Worm (Caenorhabditis elegans) whole organism, L3 larva: Measurements from ENCODE around the gene K02D10.3.

ENCODE experiments used
- R02D3.7 ChIP-seq: fragments of 150-350 bp; optimal IDR thresholded peaks from 2 replicates; lab custom pipeline; 2014; ENCODE audit warnings: missing biosample characterization, missing genetic modification characterization
- ZK546.5 ChIP-seq: sonication (generic microtip); optimal IDR thresholded peaks from 2 replicates; lab custom pipeline; 2017; ENCODE audit warnings: missing biosample characterization, missing genetic modification characterization
- aly-2 ChIP-seq: fragments of 150-350 bp; optimal IDR thresholded peaks from 2 replicates; lab custom pipeline; 2014; ENCODE audit warnings: missing biosample characterization, missing genetic modification characterization
- ama-1 ChIP-seq: fragments of 150-350 bp; optimal IDR thresholded peaks from 2 replicates; lab custom pipeline; 2018
- ceh-16 ChIP-seq: sonication (generic microtip); optimal IDR thresholded peaks from 2 replicates; lab custom pipeline; 2017; ENCODE audit warnings: missing biosample characterization, missing genetic modification characterization
- ceh-28 ChIP-seq: fragments of 150-350 bp; optimal IDR thresholded peaks from 2 replicates; lab custom pipeline; 2014; ENCODE audit warnings: missing biosample characterization, missing genetic modification reagents, missing genetic modification characterization
- ceh-82 ChIP-seq: fragments of 150-350 bp; optimal IDR thresholded peaks from 2 replicates; lab custom pipeline; 2014; ENCODE audit warnings: missing biosample characterization, missing genetic modification characterization
- ceh-9 ChIP-seq: sonication (generic microtip); optimal IDR thresholded peaks from 2 replicates; lab custom pipeline; 2018; ENCODE audit warnings: missing biosample characterization, missing genetic modification characterization
- daf-12 ChIP-seq: fragments of 150-350 bp; optimal IDR thresholded peaks from 2 replicates; lab custom pipeline; 2014; ENCODE audit warnings: missing biosample characterization, missing genetic modification reagents, missing genetic modification characterization
- egl-27 ChIP-seq: sonication (generic microtip); optimal IDR thresholded peaks from 4 replicates; lab custom pipeline; 2017; ENCODE audit warnings: missing biosample characterization, missing genetic modification reagents, missing genetic modification characterization
- egl-5 ChIP-seq: fragments of 150-350 bp; optimal IDR thresholded peaks from 2 replicates; lab custom pipeline; 2017; ENCODE audit warnings: missing biosample characterization, missing genetic modification reagents, missing genetic modification characterization, inconsistent platforms
- elt-1 ChIP-seq: fragments of 150-350 bp; optimal IDR thresholded peaks from 2 replicates; lab custom pipeline; 2014; ENCODE audit warnings: missing biosample characterization, missing genetic modification characterization
- elt-2 ChIP-seq: sonication (generic microtip); optimal IDR thresholded peaks from 2 replicates; lab custom pipeline; 2016; ENCODE audit warnings: missing genetic modification reagents, mild to moderate bottlenecking, missing genetic modification characterization, missing compliant biosample characterization
- elt-3 ChIP-seq, 3 experiments: fragments of 150-350 bp in 1 of 3; sonication (generic microtip) in 2 of 3; optimal IDR thresholded peaks; 2 replicates in 2 of 3; 4 replicates in 1 of 3; lab custom pipeline; 2014 to 2017; ENCODE audit warnings: missing biosample characterization in 3 of 3, missing genetic modification characterization in 3 of 3
- eor-1 ChIP-seq, 2 experiments: fragments of 150-350 bp; optimal IDR thresholded peaks; 2 replicates each; lab custom pipeline; 2014 to 2018; ENCODE audit warnings: missing biosample characterization in 2 of 2, missing genetic modification characterization in 2 of 2
- fkh-10 ChIP-seq: sonication (generic microtip); optimal IDR thresholded peaks from 2 replicates; lab custom pipeline; 2017; ENCODE audit warnings: missing biosample characterization, missing genetic modification reagents, missing genetic modification characterization
- fkh-2 ChIP-seq: fragments of 150-350 bp; optimal IDR thresholded peaks from 2 replicates; lab custom pipeline; 2014; ENCODE audit warnings: missing biosample characterization, missing genetic modification reagents, missing genetic modification characterization
- fos-1 ChIP-seq: fragments of 150-350 bp; optimal IDR thresholded peaks from 2 replicates; lab custom pipeline; 2014; ENCODE audit warnings: missing biosample characterization, missing genetic modification characterization
- hmg-11 ChIP-seq: sonication (generic microtip); optimal IDR thresholded peaks from 2 replicates; lab custom pipeline; 2016; ENCODE audit warnings: missing genetic modification characterization, missing compliant biosample characterization
- jun-1 ChIP-seq: fragments of 150-350 bp; optimal IDR thresholded peaks from 2 replicates; lab custom pipeline; 2014; ENCODE audit warnings: missing biosample characterization, missing genetic modification reagents, missing genetic modification characterization
- lin-15B ChIP-seq: fragments of 150-350 bp; optimal IDR thresholded peaks from 2 replicates; lab custom pipeline; 2014; ENCODE audit warnings: missing biosample characterization, missing genetic modification characterization
- lin-39 ChIP-seq: fragments of 150-350 bp; optimal IDR thresholded peaks from 2 replicates; lab custom pipeline; 2018; ENCODE audit warnings: missing biosample characterization, missing genetic modification reagents, missing genetic modification characterization
- lsy-12 ChIP-seq: sonication (generic microtip); optimal IDR thresholded peaks from 2 replicates; lab custom pipeline; 2016; ENCODE audit warnings: mild to moderate bottlenecking, missing genetic modification characterization, missing compliant biosample characterization
- mdl-1 ChIP-seq: fragments of 150-350 bp; optimal IDR thresholded peaks from 2 replicates; lab custom pipeline; 2014; ENCODE audit warnings: missing biosample characterization, missing genetic modification characterization
- mml-1 ChIP-seq: fragments of 150-350 bp; sonication (generic microtip); optimal IDR thresholded peaks from 3 replicates; lab custom pipeline; 2014; ENCODE audit warnings: missing biosample characterization, missing genetic modification characterization
- nfya-1 ChIP-seq: sonication (generic microtip); optimal IDR thresholded peaks from 2 replicates; lab custom pipeline; 2017; ENCODE audit warnings: missing genetic modification characterization, mild to moderate bottlenecking, missing compliant biosample characterization, antibody characterized with exemption, moderate library complexity; ENCODE audit not compliant: insufficient read depth
- nhr-11 ChIP-seq: fragments of 150-350 bp; optimal IDR thresholded peaks from 2 replicates; lab custom pipeline; 2014; ENCODE audit warnings: missing biosample characterization, missing genetic modification characterization
- nhr-12 ChIP-seq: fragments of 150-350 bp; optimal IDR thresholded peaks from 2 replicates; lab custom pipeline; 2014; ENCODE audit warnings: missing biosample characterization, missing genetic modification characterization
- nhr-23 ChIP-seq: fragments of 150-350 bp; optimal IDR thresholded peaks from 2 replicates; lab custom pipeline; 2014; ENCODE audit warnings: missing biosample characterization, missing genetic modification reagents, missing genetic modification characterization
- nhr-237 ChIP-seq: fragments of 150-350 bp; optimal IDR thresholded peaks from 2 replicates; lab custom pipeline; 2014; ENCODE audit warnings: missing biosample characterization, missing genetic modification characterization
- nhr-28 ChIP-seq: fragments of 150-350 bp; optimal IDR thresholded peaks from 2 replicates; lab custom pipeline; 2014; ENCODE audit warnings: missing biosample characterization, missing genetic modification characterization
- nhr-43 ChIP-seq: sonication (generic microtip); optimal IDR thresholded peaks from 2 replicates; lab custom pipeline; 2016; ENCODE audit warnings: mild to moderate bottlenecking, missing genetic modification characterization, missing compliant biosample characterization; ENCODE audit not compliant: poor library complexity, severe bottlenecking
- nhr-67 ChIP-seq: fragments of 150-350 bp; optimal IDR thresholded peaks from 2 replicates; lab custom pipeline; 2014; ENCODE audit warnings: missing biosample characterization, missing genetic modification characterization
- nhr-76 ChIP-seq: fragments of 150-350 bp; sonication (generic microtip); optimal IDR thresholded peaks from 5 replicates; lab custom pipeline; 2014; ENCODE audit warnings: missing biosample characterization, missing genetic modification characterization
- nhr-77 ChIP-seq: fragments of 150-350 bp; optimal IDR thresholded peaks from 2 replicates; lab custom pipeline; 2014; ENCODE audit warnings: missing biosample characterization, missing genetic modification characterization
- pha-4 ChIP-seq: fragments of 150-350 bp; optimal IDR thresholded peaks from 2 replicates; lab custom pipeline; 2014; ENCODE audit warnings: missing biosample characterization, missing genetic modification reagents, missing genetic modification characterization
- pqm-1 ChIP-seq: fragments of 150-350 bp; optimal IDR thresholded peaks from 2 replicates; lab custom pipeline; 2017; ENCODE audit warnings: missing biosample characterization, missing genetic modification characterization, inconsistent platforms
- sea-2 ChIP-seq: fragments of 150-350 bp; sonication (generic microtip); optimal IDR thresholded peaks from 4 replicates; lab custom pipeline; 2014; ENCODE audit warnings: missing biosample characterization, missing genetic modification reagents, missing genetic modification characterization
- skn-1 ChIP-seq: fragments of 150-350 bp; optimal IDR thresholded peaks from 2 replicates; lab custom pipeline; 2014; ENCODE audit warnings: missing biosample characterization, missing genetic modification characterization
- snpc-4 ChIP-seq: fragments of 150-350 bp; optimal IDR thresholded peaks from 2 replicates; lab custom pipeline; 2014; ENCODE audit warnings: missing biosample characterization, missing genetic modification characterization
- tbx-2 ChIP-seq: sonication (generic microtip); optimal IDR thresholded peaks from 2 replicates; lab custom pipeline; 2016; ENCODE audit warnings: mild to moderate bottlenecking, missing genetic modification characterization, missing compliant biosample characterization
- unc-39 ChIP-seq: sonication (generic microtip); optimal IDR thresholded peaks from 4 replicates; lab custom pipeline; 2017; ENCODE audit warnings: missing biosample characterization, missing genetic modification characterization
- unc-62 ChIP-seq: fragments of 150-350 bp; sonication (generic microtip); optimal IDR thresholded peaks from 4 replicates; lab custom pipeline; 2014; ENCODE audit warnings: missing biosample characterization, missing genetic modification reagents, missing genetic modification characterization
- zag-1 ChIP-seq: fragments of 150-350 bp; optimal IDR thresholded peaks from 2 replicates; lab custom pipeline; 2014; ENCODE audit warnings: missing biosample characterization, missing genetic modification characterization
- ztf-11 ChIP-seq: fragments of 150-350 bp; optimal IDR thresholded peaks from 2 replicates; lab custom pipeline; 2014; ENCODE audit warnings: missing biosample characterization, missing genetic modification characterization
- ztf-4 ChIP-seq: fragments of 150-350 bp; optimal IDR thresholded peaks from 2 replicates; lab custom pipeline; 2014; ENCODE audit warnings: missing biosample characterization, missing genetic modification characterization

The K02D10.3 gene

ce11 chrIII:8805815-8806214 lies 34.1 kb upstream of the K02D10.3 start:
- no peak for TF ChIP-seq skn-1
- TF ChIP-seq R02D3.7 (tag; lab: Kevin White, UChicago): no peak
- TF ChIP-seq fkh-2: no peak
- TF ChIP-seq lin-15B (tag; lab: Kevin White, UChicago): no peak
- TF ChIP-seq fkh-10 (GFP tag; lab: Kevin White, UChicago): no peak
- TF ChIP-seq ztf-4 (tag; lab: Kevin White, UChicago): no peak
- TF ChIP-seq unc-62 (GFP tag; lab: Kevin White, UChicago): no peak
- TF ChIP-seq elt-3 (tag; optimal IDR thresholded peaks at IDR 0.05; lab: Kevin White, UChicago): no peak
- no peak for TF ChIP-seq egl-27 (tag; lab: Kevin White, UChicago)
- no peak for TF ChIP-seq elt-2 (tag; lab: Kevin White, UChicago)
- no peak for TF ChIP-seq elt-1 (tag; lab: Kevin White, UChicago)
- no peak for TF ChIP-seq ztf-11 (tag; lab: Kevin White, UChicago)
- TF ChIP-seq nhr-43 (tag; lab: Kevin White, UChicago): no peak
- TF ChIP-seq aly-2 (tag; lab: Kevin White, UChicago): no peak
- no peak for TF ChIP-seq nhr-77 (tag; lab: Kevin White, UChicago)
- TF ChIP-seq fos-1 (tag; lab: Kevin White, UChicago): no peak
- no peak for TF ChIP-seq pqm-1
- no peak for TF ChIP-seq lsy-12
- TF ChIP-seq mml-1 (tag; lab: Kevin White, UChicago): no peak
- TF ChIP-seq, all 47 proteins: peak for 0

- TF ChIP-seq zag-1 (tag; lab: Kevin White, UChicago): peak; percentile 82
- TF ChIP-seq unc-62 (GFP tag; lab: Kevin White, UChicago): peak; percentile 99
- peak; percentile 70 for TF ChIP-seq ztf-4 (tag; lab: Kevin White, UChicago)
- peak; percentile 82 for TF ChIP-seq fkh-10 (GFP tag; lab: Kevin White, UChicago)
- TF ChIP-seq pha-4 (tag; lab: Kevin White, UChicago): peak; percentile 99
- TF ChIP-seq eor-1 (tag; optimal IDR thresholded peaks at IDR 0.05; lab: Kevin White, UChicago): peak in 1 of 2 experiments; percentile 75
- TF ChIP-seq ama-1 (lab: Kevin White, UChicago): peak; percentile 90
- TF ChIP-seq nfya-1 (tag; lab: Kevin White, UChicago): peak; percentile 98
- peak in 1 of 3 experiments; percentile 69 for TF ChIP-seq elt-3 (tag; optimal IDR thresholded peaks at IDR 0.05; lab: Kevin White, UChicago)
- TF ChIP-seq ztf-11 (tag; lab: Kevin White, UChicago): no peak
- peak; percentile 89 for TF ChIP-seq skn-1
- peak; percentile 70 for TF ChIP-seq nhr-43 (tag; lab: Kevin White, UChicago)
- no peak for TF ChIP-seq unc-39 (tag; lab: Kevin White, UChicago)
- peak; percentile 95 for TF ChIP-seq jun-1 (tag; lab: Kevin White, UChicago)
- peak; percentile 91 for TF ChIP-seq lsy-12
- TF ChIP-seq ceh-9 (tag; lab: Kevin White, UChicago): peak; percentile 50
- TF ChIP-seq ceh-82 (tag; lab: Kevin White, UChicago): peak; percentile 75
- TF ChIP-seq R02D3.7 (tag; lab: Kevin White, UChicago): peak; percentile 77
- peak; percentile 86 for TF ChIP-seq sea-2 (GFP tag; lab: Kevin White, UChicago)
- TF ChIP-seq daf-12 (tag; lab: Kevin White, UChicago): peak; percentile 41
- peak; percentile 74 for TF ChIP-seq lin-15B (tag; lab: Kevin White, UChicago)
- TF ChIP-seq elt-2 (tag; lab: Kevin White, UChicago): peak; percentile 93
- peak; percentile 92 for TF ChIP-seq tbx-2
- peak; percentile 62 for TF ChIP-seq pqm-1
- peak; percentile 97 for TF ChIP-seq lin-39 (tag; lab: Kevin White, UChicago)
- TF ChIP-seq nhr-77 (tag; lab: Kevin White, UChicago): peak; percentile 78
- TF ChIP-seq nhr-23 (tag; lab: Kevin White, UChicago): peak; percentile 98
- no peak for TF ChIP-seq fkh-2
- peak; percentile 95 for TF ChIP-seq mdl-1
- TF ChIP-seq snpc-4 (tag; lab: Kevin White, UChicago): peak; percentile 88
- peak; percentile 17 for TF ChIP-seq nhr-67 (tag; lab: Kevin White, UChicago)
- peak; percentile 84 for TF ChIP-seq egl-5 (tag; lab: Kevin White, UChicago)
- TF ChIP-seq ZK546.5 (tag; lab: Kevin White, UChicago): no peak
- TF ChIP-seq fos-1 (tag; lab: Kevin White, UChicago): peak; percentile 72
- TF ChIP-seq ceh-28: peak; percentile 93
- TF ChIP-seq nhr-11 (tag; lab: Kevin White, UChicago): peak; percentile 98
- no peak for TF ChIP-seq nhr-76 (tag; lab: Kevin White, UChicago)
- peak; percentile 16 for TF ChIP-seq nhr-28
- peak; percentile 40 for TF ChIP-seq mml-1 (tag; lab: Kevin White, UChicago)
- no peak for TF ChIP-seq nhr-12 (tag; lab: Kevin White, UChicago)
- peak; percentile 74 for TF ChIP-seq hmg-11 (tag; lab: Kevin White, UChicago)
- peak; percentile 91 for TF ChIP-seq egl-27 (tag; lab: Kevin White, UChicago)
- peak; percentile 89 for TF ChIP-seq aly-2 (tag; lab: Kevin White, UChicago)
- TF ChIP-seq elt-1 (tag; lab: Kevin White, UChicago): peak; percentile 69
- TF ChIP-seq ceh-16 (tag; lab: Kevin White, UChicago): no peak
- TF ChIP-seq nhr-237: no peak
Observed at ce11 chrIII:8801864-8802818, 30.4 kb upstream of the K02D10.3 start.
